Worm (Caenorhabditis elegans) whole organism, young adult: ENCODE measurements around the gene lys-5.

ENCODE experiments used
- B0035.1 ChIP-seq: sonication (generic microtip); optimal IDR thresholded peaks from 2 replicates; lab custom pipeline; 2016; ENCODE audit warnings: missing genetic modification characterization, mild to moderate bottlenecking, missing compliant biosample characterization, missing genotype, missing genetic modification reagents
- B0261.1 ChIP-seq: sonication (generic microtip); optimal IDR thresholded peaks from 2 replicates; lab custom pipeline; 2016; ENCODE audit warnings: mild to moderate bottlenecking, missing genetic modification characterization, moderate library complexity, missing compliant biosample characterization
- B0336.3 ChIP-seq: fragments of 200-800 bp; sonication (Bioruptor generic); IDR thresholded peaks from 2 replicates; pipeline ENCODE4 v1.3.6; 2022; ENCODE audit warnings: missing genetic modification characterization, missing compliant biosample characterization
- C06A6.2 ChIP-seq: fragments of 200-800 bp; sonication (Bioruptor generic); conservative IDR thresholded peaks from 2 replicates; pipeline ENCODE4 v1.3.6; 2022; ENCODE audit warnings: missing genetic modification characterization, missing compliant biosample characterization
- C17E4.6 ChIP-seq: fragments of 200-800 bp; sonication (Bioruptor generic); IDR thresholded peaks from 2 replicates; pipeline ENCODE4 v1.3.6; 2022; ENCODE audit warnings: missing genetic modification reagents, missing genetic modification characterization, missing compliant biosample characterization
- F39B2.1 ChIP-seq: fragments of 200-800 bp; sonication (Bioruptor generic); IDR thresholded peaks from 2 replicates; pipeline ENCODE4 v1.3.6; 2022; ENCODE audit warnings: missing genetic modification reagents, missing genetic modification characterization, missing compliant biosample characterization
- F52B5.7 ChIP-seq: sonication (generic microtip); optimal IDR thresholded peaks from 2 replicates; lab custom pipeline; 2016; ENCODE audit warnings: mild to moderate bottlenecking, missing genetic modification characterization, missing compliant biosample characterization
- F55B11.4 ChIP-seq: sonication (generic microtip); optimal IDR thresholded peaks from 2 replicates; lab custom pipeline; 2016; ENCODE audit warnings: missing compliant biosample characterization, missing genetic modification characterization, borderline replicate concordance; ENCODE audit not compliant: insufficient read depth
- K12H6.12 ChIP-seq: fragments of 200-800 bp; sonication (Bioruptor generic); optimal IDR thresholded peaks from 2 replicates; lab custom pipeline; 2018; ENCODE audit warnings: mild to moderate bottlenecking, missing genetic modification characterization, missing compliant biosample characterization
- T07F8.4 ChIP-seq: sonication (generic microtip); optimal IDR thresholded peaks from 2 replicates; lab custom pipeline; 2016; ENCODE audit warnings: mild to moderate bottlenecking, missing genetic modification characterization, moderate library complexity, missing compliant biosample characterization
- T26A5.8 ChIP-seq: sonication (generic microtip); optimal IDR thresholded peaks from 2 replicates; lab custom pipeline; 2016; ENCODE audit warnings: missing genetic modification characterization, missing compliant biosample characterization
- Y56A3A.18 ChIP-seq: fragments of 200-800 bp; sonication (Bioruptor generic); IDR thresholded peaks from 2 replicates; pipeline ENCODE4 v1.3.6; 2022; ENCODE audit warnings: missing genetic modification reagents, missing genetic modification characterization, missing compliant biosample characterization
- atf-7 ChIP-seq: sonication (generic microtip); optimal IDR thresholded peaks from 2 replicates; lab custom pipeline; 2017; ENCODE audit warnings: mild to moderate bottlenecking, missing genetic modification characterization, missing compliant biosample characterization
- attf-5 ChIP-seq: fragments of 200-800 bp; sonication (Bioruptor generic); optimal IDR thresholded peaks from 2 replicates; lab custom pipeline; 2018; ENCODE audit warnings: mild to moderate bottlenecking, missing genetic modification characterization, missing compliant biosample characterization
- bed-2 ChIP-seq: fragments of 200-800 bp; sonication (Bioruptor generic); IDR thresholded peaks from 2 replicates; pipeline ENCODE4 v1.3.6; 2022; ENCODE audit warnings: missing genetic modification reagents, missing genetic modification characterization, missing compliant biosample characterization
- ceh-27 ChIP-seq: fragments of 200-800 bp; sonication (Bioruptor generic); optimal IDR thresholded peaks from 2 replicates; lab custom pipeline; 2018; ENCODE audit warnings: mild to moderate bottlenecking, missing genetic modification characterization, moderate library complexity, missing compliant biosample characterization
- dox-1 ChIP-seq: fragments of 200-800 bp; sonication (Bioruptor generic); IDR thresholded peaks from 2 replicates; pipeline ENCODE4 v1.3.6; 2022; ENCODE audit warnings: missing genetic modification reagents, missing genetic modification characterization, missing compliant biosample characterization
- efl-1 ChIP-seq: fragments of 150-350 bp; optimal IDR thresholded peaks from 2 replicates; lab custom pipeline; 2014; ENCODE audit warnings: missing biosample characterization, missing genetic modification reagents, missing genetic modification characterization
- egrh-3 ChIP-seq: fragments of 200-800 bp; sonication (Bioruptor generic); IDR thresholded peaks from 2 replicates; pipeline ENCODE4 v1.3.6; 2022; ENCODE audit warnings: missing genetic modification reagents, missing genetic modification characterization, missing compliant biosample characterization
- lag-1 ChIP-seq: fragments of 200-800 bp; sonication (Bioruptor generic); IDR thresholded peaks from 2 replicates; pipeline ENCODE4 v1.3.6; 2022; ENCODE audit warnings: missing genetic modification reagents, missing genetic modification characterization, missing compliant biosample characterization
- let-526 ChIP-seq: fragments of 200-800 bp; sonication (Bioruptor generic); IDR thresholded peaks from 2 replicates; pipeline ENCODE4 v1.3.6; 2022; ENCODE audit warnings: missing genetic modification reagents, missing genetic modification characterization, missing compliant biosample characterization
- let-607 ChIP-seq, 2 experiments: fragments of 200-800 bp in 1 of 2; sonication (Bioruptor generic) in 1 of 2; sonication (generic microtip) in 1 of 2; optimal IDR thresholded peaks; 2 replicates each; lab custom pipeline; 2016 to 2018; ENCODE audit warnings: mild to moderate bottlenecking in 2 of 2, missing compliant biosample characterization in 2 of 2, missing genetic modification characterization in 2 of 2, moderate library complexity in 2 of 2, missing genotype in 1 of 2
- lin-26 ChIP-seq: fragments of 200-800 bp; sonication (Bioruptor generic); IDR thresholded peaks from 2 replicates; pipeline ENCODE4 v1.3.6; 2022; ENCODE audit warnings: missing genetic modification reagents, missing genetic modification characterization, missing compliant biosample characterization
- lsl-1 ChIP-seq: fragments of 200-800 bp; sonication (Bioruptor generic); optimal IDR thresholded peaks from 2 replicates; lab custom pipeline; 2018; ENCODE audit warnings: mild to moderate bottlenecking, missing genetic modification characterization, moderate library complexity, missing compliant biosample characterization
- madf-10 ChIP-seq: sonication (generic microtip); optimal IDR thresholded peaks from 2 replicates; lab custom pipeline; 2016; ENCODE audit warnings: mild to moderate bottlenecking, missing genetic modification characterization, missing compliant biosample characterization
- nhr-80 ChIP-seq: sonication (generic microtip); optimal IDR thresholded peaks from 2 replicates; lab custom pipeline; 2016; ENCODE audit warnings: missing genetic modification characterization, missing compliant biosample characterization
- pbrm-1 ChIP-seq: fragments of 200-800 bp; sonication (Bioruptor generic); IDR thresholded peaks from 2 replicates; pipeline ENCODE4 v1.3.6; 2022; ENCODE audit warnings: missing genetic modification reagents, missing genetic modification characterization, missing compliant biosample characterization
- rpc-1 ChIP-seq, 2 experiments: fragments of 150-350 bp in 1 of 2; sonication (generic microtip) in 1 of 2; optimal IDR thresholded peaks; 2 replicates each; lab custom pipeline; 2014 to 2018; ENCODE audit warnings: missing biosample characterization in 1 of 2, missing genetic modification characterization in 1 of 2, missing genetic modification reagents in 1 of 2, missing genotype in 1 of 2
- sea-2 ChIP-seq: fragments of 200-800 bp; sonication (Bioruptor generic); IDR thresholded peaks from 2 replicates; pipeline ENCODE4 v1.3.6; 2022; ENCODE audit warnings: missing genetic modification characterization, missing compliant biosample characterization
- snpc-1.3 ChIP-seq: sonication (generic microtip); optimal IDR thresholded peaks from 2 replicates; lab custom pipeline; 2017; ENCODE audit warnings: missing genetic modification characterization, mild to moderate bottlenecking, missing compliant biosample characterization, antibody characterized with exemption, moderate library complexity, missing genotype, missing genetic modification reagents; ENCODE audit not compliant: insufficient read depth
- tbp1 ChIP-seq: fragments of 200-800 bp; sonication (Bioruptor generic); optimal IDR thresholded peaks from 2 replicates; lab custom pipeline; 2018; ENCODE audit warnings: mild to moderate bottlenecking, missing genetic modification characterization, missing compliant biosample characterization
- tlf-1 ChIP-seq: fragments of 200-800 bp; sonication (Bioruptor generic); optimal IDR thresholded peaks from 2 replicates; lab custom pipeline; 2018; ENCODE audit warnings: mild to moderate bottlenecking, missing genetic modification characterization, missing compliant biosample characterization
- zfh-2 ChIP-seq: fragments of 200-800 bp; sonication (Bioruptor generic); conservative IDR thresholded peaks from 2 replicates; pipeline ENCODE4 v1.3.6; 2022; ENCODE audit warnings: missing genetic modification reagents, missing genetic modification characterization, missing compliant biosample characterization
- ztf-22 ChIP-seq: fragments of 200-800 bp; sonication (Bioruptor generic); optimal IDR thresholded peaks from 2 replicates; lab custom pipeline; 2018; ENCODE audit warnings: mild to moderate bottlenecking, missing genetic modification characterization, moderate library complexity, missing compliant biosample characterization

lys-5 gene

DNA sequence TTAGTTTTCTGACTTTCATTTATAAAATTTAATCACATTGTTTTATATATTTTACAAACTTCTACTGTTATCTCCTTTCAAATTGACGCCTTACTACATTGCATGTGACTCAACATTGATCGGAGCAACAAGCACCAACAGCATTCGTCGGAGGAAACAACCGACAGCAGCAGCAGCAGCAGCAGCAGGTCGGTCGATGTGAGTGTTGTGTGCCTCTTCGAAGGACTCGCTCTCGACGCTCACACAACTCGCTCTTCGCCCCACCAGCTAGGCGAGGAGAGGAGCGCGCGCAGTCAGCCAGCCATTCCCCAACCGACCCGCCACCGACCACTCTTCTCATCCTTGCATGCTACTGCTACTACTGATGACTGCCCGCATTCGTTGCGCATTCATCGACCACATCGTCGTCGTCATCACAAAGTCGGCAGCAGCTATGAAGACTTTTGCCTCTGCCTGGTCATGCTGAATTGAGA, 41.4 kb downstream of the lys-5 start, which contains the start of gene F12F6.1 (continued):
- no peak for TF ChIP-seq ztf-22 (GFP tag; lab: Kevin White, UChicago)
- TF ChIP-seq T07F8.4 (tag; lab: Kevin White, UChicago): no peak
- TF ChIP-seq snpc-1.3 (tag; lab: Kevin White, UChicago): no peak
- peak; percentile 85 for TF ChIP-seq egrh-3 (GFP tag; lab: Robert Waterston, UW)
- TF ChIP-seq B0261.1 (tag; lab: Kevin White, UChicago): no peak
- TF ChIP-seq madf-10 (tag; lab: Kevin White, UChicago): no peak
- no peak for TF ChIP-seq C06A6.2
- no peak for TF ChIP-seq lag-1 (GFP tag; lab: Robert Waterston, UW)
- no peak for TF ChIP-seq K12H6.12 (tag; lab: Kevin White, UChicago)
- TF ChIP-seq B0035.1: no peak
- TF ChIP-seq F39B2.1 (GFP tag; lab: Robert Waterston, UW): no peak
- no peak for TF ChIP-seq rpc-1 (optimal IDR thresholded peaks at IDR 0.05; lab: Kevin White, UChicago)
- no peak for TF ChIP-seq rpc-1 (tag; optimal IDR thresholded peaks at IDR 0.05; lab: Kevin White, UChicago)
- no peak for TF ChIP-seq tbp1 (GFP tag; lab: Kevin White, UChicago)
- no peak for TF ChIP-seq ceh-27
- no peak for TF ChIP-seq pbrm-1 (GFP tag; lab: Robert Waterston, UW)
- TF ChIP-seq let-607 (tag; optimal IDR thresholded peaks at IDR 0.05; lab: Kevin White, UChicago): no peak

DNA sequence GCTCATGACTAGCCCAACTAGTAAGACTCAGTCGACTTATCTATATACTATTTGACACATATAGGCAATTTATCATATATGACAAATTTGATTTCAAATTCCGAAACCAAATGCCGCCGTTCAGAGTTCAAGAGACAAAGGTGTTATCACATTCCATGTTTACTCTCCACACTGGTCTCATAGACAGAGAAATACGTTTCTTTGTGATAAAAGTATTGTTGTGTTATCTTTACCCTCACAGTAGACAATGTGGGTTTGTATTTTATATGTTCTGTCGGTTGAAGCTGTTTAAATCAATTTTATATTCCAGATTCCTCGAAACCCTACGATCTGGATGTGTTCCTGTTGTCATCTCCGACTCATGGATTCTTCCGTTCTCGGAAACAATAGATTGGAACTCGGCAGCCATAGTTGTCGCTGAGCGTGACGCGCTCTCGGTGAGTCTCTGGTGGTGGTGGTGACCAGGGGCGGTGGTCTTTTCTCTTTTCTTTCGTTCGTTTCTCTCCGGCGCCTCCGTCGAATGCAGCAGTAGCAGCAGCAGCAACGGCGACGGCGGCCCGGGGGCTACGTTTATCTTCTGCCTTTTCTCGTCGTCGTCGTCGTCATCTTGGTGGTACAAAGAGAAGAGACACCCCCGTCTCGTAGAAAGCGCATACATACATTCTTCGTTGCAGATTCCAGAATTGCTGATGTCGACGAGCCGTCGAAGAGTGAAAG, 42.8 kb downstream of the lys-5 start:
- TF ChIP-seq bed-2 (GFP tag; lab: Robert Waterston, UW) (no peak), nhr-80 (tag; lab: Kevin White, UChicago) (peak; percentile 6), ztf-22 (GFP tag; lab: Kevin White, UChicago) (no peak), egrh-3 (GFP tag; lab: Robert Waterston, UW) (peak; percentile 49; the same call in 1 of the 2 replicates), zfh-2 (GFP tag; lab: Robert Waterston, UW) (peak; percentile 84)

DNA sequence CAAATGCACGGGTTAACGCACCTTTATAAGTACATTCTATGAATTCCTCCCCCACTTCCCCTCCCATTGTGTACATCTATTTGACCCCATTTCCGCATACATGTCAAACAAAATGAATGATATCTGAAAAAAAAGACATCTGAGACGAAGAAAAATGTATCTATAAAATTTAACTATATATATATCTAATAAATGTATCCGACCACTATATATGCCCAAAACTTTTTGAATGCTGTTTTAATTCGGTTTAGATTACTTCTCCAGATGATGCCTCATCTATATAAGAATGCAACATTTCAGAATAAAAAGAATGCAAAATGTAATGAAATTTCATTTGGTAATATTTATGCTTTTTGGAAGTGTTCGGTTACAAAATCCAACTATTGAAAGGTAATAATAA, 46.9 kb downstream of the lys-5 start, which contains the start of gene rib-1:
TSS of gene rib-1 (plus strand) at position 301 of the 400 bp plus-strand sequence.
- TF ChIP-seq Y56A3A.18 (no peak), sea-2 (no peak), dox-1 (GFP tag; lab: Robert Waterston, UW) (no peak), F52B5.7 (tag; lab: Kevin White, UChicago) (no peak), C17E4.6 (GFP tag; lab: Robert Waterston, UW) (no peak)

DNA sequence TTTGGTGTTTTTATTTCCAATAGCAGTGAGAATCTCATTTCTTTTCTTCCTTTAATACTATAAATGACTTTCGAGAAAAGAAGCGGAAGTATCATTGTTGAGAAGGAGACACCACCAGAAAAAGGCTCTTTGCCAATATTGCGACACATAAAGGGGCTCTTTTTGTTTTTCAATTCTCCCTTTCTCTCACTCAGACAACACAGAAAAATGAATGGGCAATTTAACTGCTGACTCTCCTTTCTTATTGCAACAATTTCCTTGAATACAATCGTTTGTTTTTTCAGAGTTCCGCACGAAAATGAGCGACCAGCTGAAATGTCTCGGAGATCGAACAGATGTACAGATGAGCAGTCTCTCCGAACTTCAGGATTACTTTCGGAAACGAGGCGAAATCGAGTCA, 51.1 kb downstream of the lys-5 start:
- TF ChIP-seq lsl-1 (GFP tag; lab: Kevin White, UChicago) (no peak), let-526 (GFP tag; lab: Robert Waterston, UW) (no peak), ceh-27 (no peak), B0336.3 (GFP tag; lab: Robert Waterston, UW) (no peak), attf-5 (GFP tag; lab: Kevin White, UChicago) (no peak), T26A5.8 (tag; lab: Kevin White, UChicago) (no peak), tlf-1 (GFP tag; lab: Kevin White, UChicago) (no peak), efl-1 (GFP tag; lab: Kevin White, UChicago) (no peak), F55B11.4 (no peak), lin-26 (GFP tag; lab: Robert Waterston, UW) (no peak), atf-7 (tag; lab: Kevin White, UChicago) (no peak)
